Worm (Caenorhabditis elegans) whole organism, midembryonic: ENCODE measurements around the gene ida-1.

Source experiments
- T22C8.4 ChIP-seq: fragments of 200-800 bp; sonication (Bioruptor generic); IDR thresholded peaks from 2 replicates; pipeline ENCODE4 v1.3.6; 2022; ENCODE audit warnings: missing genetic modification characterization, missing compliant biosample characterization
- cog-1 ChIP-seq: sonication (generic microtip); optimal IDR thresholded peaks from 2 replicates; lab custom pipeline; 2016; ENCODE audit warnings: missing genetic modification characterization, missing compliant biosample characterization
- flt-1 ChIP-seq: fragments of 200-800 bp; sonication (Bioruptor generic); IDR thresholded peaks from 2 replicates; pipeline ENCODE4 v1.3.6; 2022; ENCODE audit warnings: missing genetic modification characterization, missing compliant biosample characterization
- tab-1 ChIP-seq: fragments of 200-800 bp; sonication (Bioruptor generic); IDR thresholded peaks from 2 replicates; pipeline ENCODE4 v1.3.6; 2022; ENCODE audit warnings: missing genetic modification characterization, missing compliant biosample characterization
- ztf-23 ChIP-seq: fragments of 200-800 bp; sonication (Bioruptor generic); IDR thresholded peaks from 2 replicates; pipeline ENCODE4 v1.3.6; 2022; ENCODE audit warnings: missing genetic modification reagents, missing genetic modification characterization, missing compliant biosample characterization
- ztf-29 ChIP-seq: fragments of 200-800 bp; sonication (Bioruptor generic); IDR thresholded peaks from 2 replicates; pipeline ENCODE4 v1.3.6; 2022; ENCODE audit warnings: missing genetic modification reagents, missing genetic modification characterization, missing compliant biosample characterization

DNA sequence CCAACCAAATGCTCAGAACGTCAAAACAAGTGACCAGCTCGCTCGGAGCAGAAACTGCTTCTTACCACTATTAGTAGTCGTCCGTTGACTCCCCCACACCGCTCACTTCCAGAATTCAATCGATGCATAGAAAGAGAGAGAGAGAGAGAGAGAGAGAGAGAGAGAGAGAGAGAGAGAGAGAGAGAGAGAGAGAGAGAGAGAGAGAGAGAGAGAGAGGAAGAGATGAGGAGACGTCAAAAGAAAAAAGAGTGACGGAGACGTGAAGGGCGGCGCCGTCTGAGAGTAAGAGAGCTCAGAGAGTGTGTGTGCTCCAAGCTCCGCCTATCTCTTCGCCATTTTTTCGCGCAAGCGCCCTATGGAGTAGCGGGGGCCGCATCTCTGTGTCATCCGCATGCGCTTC is at the start of gene ida-1:
- TF ChIP-seq ztf-23 (GFP tag; lab: Robert Waterston, UW) = no peak
- TF ChIP-seq tab-1 = no peak
- TF ChIP-seq ztf-29 (GFP tag; lab: Robert Waterston, UW) = no peak
- no peak for TF ChIP-seq cog-1 (tag; lab: Kevin White, UChicago)
- TF ChIP-seq flt-1 (GFP tag; lab: Robert Waterston, UW) = no peak
- peak; percentile 32; the same call in 1 of the 2 replicates for TF ChIP-seq T22C8.4 (GFP tag; lab: Robert Waterston, UW)
